Worm (Caenorhabditis elegans) whole organism, late embryonic: ENCODE measurements around the gene msp-3.

ENCODE experiments used
- ceh-2 ChIP-seq: sonication (generic microtip); optimal IDR thresholded peaks from 2 replicates; lab custom pipeline; 2016; ENCODE audit warnings: missing genotype, missing genetic modification characterization, missing compliant biosample characterization
- ceh-24 ChIP-seq: sonication (generic microtip); optimal IDR thresholded peaks from 2 replicates; lab custom pipeline; 2016; ENCODE audit warnings: mild to moderate bottlenecking, missing genetic modification characterization, missing compliant biosample characterization
- ceh-30 ChIP-seq: fragments of 150-350 bp; optimal IDR thresholded peaks from 2 replicates; lab custom pipeline; 2014; ENCODE audit warnings: missing biosample characterization, missing genetic modification characterization
- ceh-9 ChIP-seq: sonication (generic microtip); optimal IDR thresholded peaks from 2 replicates; lab custom pipeline; 2016; ENCODE audit warnings: mild to moderate bottlenecking, missing genetic modification characterization, inconsistent platforms, missing compliant biosample characterization
- nhr-11 ChIP-seq: fragments of 150-350 bp; optimal IDR thresholded peaks from 2 replicates; lab custom pipeline; 2014; ENCODE audit warnings: missing biosample characterization, missing genetic modification characterization
- pha-4 ChIP-seq: fragments of 150-350 bp; optimal IDR thresholded peaks from 2 replicates; lab custom pipeline; 2018; ENCODE audit warnings: missing biosample characterization, missing genetic modification reagents, missing genetic modification characterization
- pqm-1 ChIP-seq: sonication (generic microtip); optimal IDR thresholded peaks from 2 replicates; lab custom pipeline; 2016; ENCODE audit warnings: missing genetic modification characterization, missing compliant biosample characterization
- sox-2 ChIP-seq: fragments of 200-800 bp; sonication (Bioruptor generic); IDR thresholded peaks from 2 replicates; pipeline ENCODE4 v1.3.6; 2022; ENCODE audit warnings: missing genetic modification reagents, missing genetic modification characterization, missing compliant biosample characterization

ce11 chrII:4767612-4768011 is 18.5 kb downstream of the msp-3 start:
- TF ChIP-seq sox-2 = no peak
- no peak for TF ChIP-seq ceh-2
- no peak for TF ChIP-seq ceh-9 (tag; lab: Kevin White, UChicago)
- TF ChIP-seq pqm-1 = no peak
- TF ChIP-seq ceh-24 (tag; lab: Kevin White, UChicago) = no peak
- TF ChIP-seq ceh-30 (tag; lab: Kevin White, UChicago) = no peak
- no peak for TF ChIP-seq pha-4 (tag; lab: Kevin White, UChicago)
- TF ChIP-seq nhr-11 (tag; lab: Kevin White, UChicago) = no peak
